Fruit fly (Drosophila melanogaster) whole organism, prepupa: ENCODE data around the gene CG3285.

Experiments
- Blimp-1 ChIP-seq: fragments of 200-800 bp; sonication (Bioruptor generic); optimal IDR thresholded peaks from 3 replicates; lab custom pipeline; 2017; ENCODE audit warnings: missing biosample characterization, missing genetic modification characterization, mild to moderate bottlenecking, moderate library complexity, missing genetic modification reagents
- CG10631 ChIP-seq: fragments of 200-800 bp; sonication (Bioruptor generic); optimal IDR thresholded peaks from 2 replicates; lab custom pipeline; 2016; ENCODE audit warnings: missing biosample characterization, missing genetic modification characterization
- CG10669 ChIP-seq: fragments of 200-800 bp; sonication (Bioruptor generic); optimal IDR thresholded peaks from 3 replicates; lab custom pipeline; 2018; ENCODE audit warnings: missing biosample characterization, mild to moderate bottlenecking, missing genetic modification characterization, moderate library complexity
- CG11762 ChIP-seq: fragments of 200-800 bp; sonication (Bioruptor generic); optimal IDR thresholded peaks from 3 replicates; lab custom pipeline; 2016; ENCODE audit warnings: missing biosample characterization, missing genetic modification characterization; ENCODE audit not compliant: insufficient read depth
- CG11902 ChIP-seq: fragments of 200-800 bp; sonication (Bioruptor generic); optimal IDR thresholded peaks from 3 replicates; lab custom pipeline; 2016; ENCODE audit warnings: missing biosample characterization, missing genetic modification characterization
- CG15336 ChIP-seq: fragments of 200-800 bp; sonication (Bioruptor generic); IDR thresholded peaks from 2 replicates; pipeline ENCODE4 v1.3.6; 2022; ENCODE audit warnings: missing biosample characterization, missing genetic modification characterization
- CG1621 ChIP-seq: fragments of 200-800 bp; sonication (Bioruptor generic); optimal IDR thresholded peaks from 3 replicates; lab custom pipeline; 2018; ENCODE audit warnings: missing biosample characterization, mild to moderate bottlenecking, missing genetic modification characterization
- CG16779 ChIP-seq: fragments of 200-800 bp; sonication (Bioruptor generic); optimal IDR thresholded peaks from 3 replicates; lab custom pipeline; 2017; ENCODE audit warnings: missing biosample characterization, mild to moderate bottlenecking, missing genetic modification characterization
- CG31627 ChIP-seq: fragments of 200-800 bp; sonication (Bioruptor generic); optimal IDR thresholded peaks from 3 replicates; lab custom pipeline; 2016; ENCODE audit warnings: missing biosample characterization, missing genetic modification characterization
- CG32006 ChIP-seq: fragments of 200-800 bp; sonication (Bioruptor generic); optimal IDR thresholded peaks from 3 replicates; lab custom pipeline; 2017; ENCODE audit warnings: missing biosample characterization, mild to moderate bottlenecking, missing genetic modification characterization
- CG34406 ChIP-seq: fragments of 200-800 bp; sonication (Bioruptor generic); optimal IDR thresholded peaks from 3 replicates; lab custom pipeline; 2016; ENCODE audit warnings: missing biosample characterization, missing genetic modification characterization
- CG3919 ChIP-seq: fragments of 200-800 bp; sonication (Bioruptor generic); optimal IDR thresholded peaks from 3 replicates; lab custom pipeline; 2016; ENCODE audit warnings: missing biosample characterization, missing genetic modification characterization
- CG4318 ChIP-seq: fragments of 200-800 bp; sonication (Bioruptor generic); optimal IDR thresholded peaks from 3 replicates; lab custom pipeline; 2017; ENCODE audit warnings: missing biosample characterization, mild to moderate bottlenecking, missing genetic modification characterization
- CG6163 ChIP-seq: fragments of 200-800 bp; sonication (Bioruptor generic); IDR thresholded peaks from 3 replicates; pipeline ENCODE4 v1.3.6; 2022; ENCODE audit warnings: missing biosample characterization, missing genetic modification characterization
- CG6276 ChIP-seq: fragments of 200-800 bp; sonication (Bioruptor generic); optimal IDR thresholded peaks from 2 replicates; lab custom pipeline; 2017; ENCODE audit warnings: missing biosample characterization, mild to moderate bottlenecking, missing genetic modification characterization
- CG6792 ChIP-seq: fragments of 200-800 bp; sonication (Bioruptor generic); optimal IDR thresholded peaks from 3 replicates; lab custom pipeline; 2016; ENCODE audit warnings: missing biosample characterization, missing genetic modification characterization
- CG6808 ChIP-seq: fragments of 200-800 bp; sonication (Bioruptor generic); optimal IDR thresholded peaks from 3 replicates; lab custom pipeline; 2017; ENCODE audit warnings: missing biosample characterization, missing genetic modification characterization, mild to moderate bottlenecking, moderate library complexity, missing genetic modification reagents
- CG6854 ChIP-seq: fragments of 200-800 bp; sonication (Bioruptor generic); optimal IDR thresholded peaks from 2 replicates; lab custom pipeline; 2017; ENCODE audit warnings: missing biosample characterization, mild to moderate bottlenecking, missing genetic modification characterization
- CG7368 ChIP-seq: fragments of 200-800 bp; sonication (Bioruptor generic); optimal IDR thresholded peaks from 3 replicates; lab custom pipeline; 2016; ENCODE audit warnings: missing biosample characterization, missing genetic modification characterization
- CG8319 ChIP-seq: fragments of 200-800 bp; sonication (Bioruptor generic); optimal IDR thresholded peaks from 3 replicates; lab custom pipeline; 2016; ENCODE audit warnings: missing biosample characterization, missing genetic modification characterization
- CG8632 ChIP-seq: fragments of 200-800 bp; sonication (Bioruptor generic); optimal IDR thresholded peaks from 3 replicates; lab custom pipeline; 2016; ENCODE audit warnings: missing biosample characterization, missing genetic modification characterization
- CG9139 ChIP-seq: fragments of 200-800 bp; sonication (Bioruptor generic); optimal IDR thresholded peaks from 3 replicates; lab custom pipeline; 2017; ENCODE audit warnings: missing biosample characterization, mild to moderate bottlenecking, missing genetic modification characterization
- Eip75B ChIP-seq: fragments of 200-800 bp; sonication (Bioruptor generic); optimal IDR thresholded peaks from 3 replicates; lab custom pipeline; 2016; ENCODE audit warnings: missing biosample characterization, missing genetic modification characterization
- Eip78C ChIP-seq: fragments of 200-800 bp; sonication (Bioruptor generic); peaks from one replicate; lab custom pipeline; 2016; ENCODE audit warnings: missing biosample characterization, missing genetic modification characterization
- Ets21C ChIP-seq: fragments of 200-800 bp; sonication (Bioruptor generic); optimal IDR thresholded peaks from 3 replicates; lab custom pipeline; 2016; ENCODE audit warnings: missing biosample characterization, missing genetic modification characterization
- Ets96B ChIP-seq: fragments of 200-800 bp; optimal IDR thresholded peaks from 2 replicates; lab custom pipeline; 2019; ENCODE audit warnings: missing biosample characterization, mild to moderate bottlenecking, missing genetic modification characterization, moderate library complexity
- Gug ChIP-seq: fragments of 200-800 bp; sonication (Bioruptor generic); IDR thresholded peaks from 2 replicates; pipeline ENCODE4 v1.3.6; 2022; ENCODE audit warnings: missing biosample characterization, missing genetic modification characterization
- Hr38 ChIP-seq: sonication (Bioruptor generic); optimal IDR thresholded peaks from 2 replicates; lab custom pipeline; 2016; ENCODE audit warnings: missing biosample characterization, missing genetic modification characterization
- Hr39 ChIP-seq: fragments of 200-800 bp; sonication (Bioruptor generic); optimal IDR thresholded peaks from 2 replicates; lab custom pipeline; 2016; ENCODE audit warnings: missing biosample characterization, missing genetic modification characterization
- Hr4 ChIP-seq: fragments of 200-800 bp; sonication (Bioruptor generic); optimal IDR thresholded peaks from 3 replicates; lab custom pipeline; 2016; ENCODE audit warnings: missing biosample characterization, missing genetic modification characterization
- Lpt ChIP-seq: fragments of 200-800 bp; sonication (Bioruptor generic); optimal IDR thresholded peaks from 3 replicates; lab custom pipeline; 2016; ENCODE audit warnings: missing biosample characterization, missing genetic modification characterization
- Met ChIP-seq: fragments of 200-800 bp; sonication (Bioruptor generic); optimal IDR thresholded peaks from 3 replicates; lab custom pipeline; 2016; ENCODE audit warnings: missing biosample characterization, missing genetic modification characterization
- OdsH ChIP-seq: fragments of 200-800 bp; sonication (Bioruptor generic); optimal IDR thresholded peaks from 3 replicates; lab custom pipeline; 2016; ENCODE audit warnings: missing biosample characterization, missing genetic modification characterization
- Sox102F ChIP-seq: fragments of 200-800 bp; sonication (Bioruptor generic); optimal IDR thresholded peaks from 2 replicates; lab custom pipeline; 2016; ENCODE audit warnings: missing biosample characterization, mild to moderate bottlenecking, missing genetic modification characterization
- Sox14 ChIP-seq: fragments of 200-800 bp; sonication (Bioruptor generic); optimal IDR thresholded peaks from 3 replicates; lab custom pipeline; 2016; ENCODE audit warnings: missing biosample characterization, missing genetic modification characterization
- Sox15 ChIP-seq: fragments of 200-800 bp; sonication (Bioruptor generic); optimal IDR thresholded peaks from 3 replicates; lab custom pipeline; 2016; ENCODE audit warnings: missing biosample characterization, missing genetic modification characterization
- achi ChIP-seq: fragments of 200-800 bp; sonication (Bioruptor generic); optimal IDR thresholded peaks from 3 replicates; lab custom pipeline; 2016; ENCODE audit warnings: missing biosample characterization, missing genetic modification characterization
- acj6 ChIP-seq: fragments of 200-800 bp; sonication (Bioruptor generic); optimal IDR thresholded peaks from 3 replicates; lab custom pipeline; 2016; ENCODE audit warnings: missing biosample characterization, missing genetic modification characterization
- cyc ChIP-seq: fragments of 200-800 bp; sonication (Bioruptor generic); optimal IDR thresholded peaks from 3 replicates; lab custom pipeline; 2016; ENCODE audit warnings: missing biosample characterization, missing genetic modification characterization
- dac ChIP-seq: fragments of 200-800 bp; sonication (Bioruptor generic); optimal IDR thresholded peaks from 2 replicates; lab custom pipeline; 2017; ENCODE audit warnings: missing biosample characterization, mild to moderate bottlenecking, missing genetic modification characterization
- dsx ChIP-seq: fragments of 200-800 bp; optimal IDR thresholded peaks from 3 replicates; lab custom pipeline; 2019; ENCODE audit warnings: missing biosample characterization, mild to moderate bottlenecking, missing genetic modification characterization, moderate library complexity; ENCODE audit not compliant: poor library complexity, severe bottlenecking
- eg ChIP-seq: fragments of 200-800 bp; sonication (Bioruptor generic); IDR thresholded peaks from 3 replicates; pipeline ENCODE4 v1.3.6; 2022; ENCODE audit warnings: missing biosample characterization, missing genetic modification characterization
- esn ChIP-seq: fragments of 200-800 bp; sonication (Bioruptor generic); optimal IDR thresholded peaks from 2 replicates; lab custom pipeline; 2016; ENCODE audit warnings: missing biosample characterization, mild to moderate bottlenecking, missing genetic modification characterization, moderate library complexity
- fd59A ChIP-seq: fragments of 200-800 bp; sonication (Bioruptor generic); optimal IDR thresholded peaks from 2 replicates; lab custom pipeline; 2017; ENCODE audit warnings: missing biosample characterization, mild to moderate bottlenecking, missing genetic modification characterization, missing genetic modification reagents
- fkh ChIP-seq: fragments of 200-800 bp; sonication (Bioruptor generic); optimal IDR thresholded peaks from 3 replicates; lab custom pipeline; 2017; ENCODE audit warnings: missing biosample characterization, mild to moderate bottlenecking, missing genetic modification characterization, moderate library complexity
- net ChIP-seq: fragments of 200-800 bp; sonication (Bioruptor generic); optimal IDR thresholded peaks from 3 replicates; lab custom pipeline; 2016; ENCODE audit warnings: missing biosample characterization, missing genetic modification characterization
- pdm3 ChIP-seq: fragments of 200-800 bp; sonication (Bioruptor generic); optimal IDR thresholded peaks from 3 replicates; lab custom pipeline; 2016; ENCODE audit warnings: missing biosample characterization, missing genetic modification characterization
- salr ChIP-seq, 2 experiments: fragments of 200-800 bp; sonication (Bioruptor generic); optimal IDR thresholded peaks; 3 replicates each; lab custom pipeline; 2016 to 2018; ENCODE audit warnings: missing biosample characterization in 2 of 2, missing genetic modification characterization in 2 of 2, mild to moderate bottlenecking in 1 of 2
- spab ChIP-seq: fragments of 200-800 bp; sonication (Bioruptor generic); optimal IDR thresholded peaks from 2 replicates; lab custom pipeline; 2017; ENCODE audit warnings: missing biosample characterization, mild to moderate bottlenecking, missing genetic modification characterization, missing genetic modification reagents
- ss ChIP-seq, 2 experiments: fragments of 200-800 bp; sonication (Bioruptor generic); optimal IDR thresholded peaks; 2 replicates in 1 of 2; 3 replicates in 1 of 2; lab custom pipeline; 2017 to 2018; ENCODE audit warnings: mild to moderate bottlenecking in 2 of 2, missing biosample characterization in 2 of 2, missing genetic modification characterization in 2 of 2, moderate library complexity in 1 of 2
- svp ChIP-seq: fragments of 200-800 bp; sonication (Bioruptor generic); peaks from one replicate; lab custom pipeline; 2016; ENCODE audit warnings: missing biosample characterization, missing genetic modification characterization
- vri ChIP-seq: fragments of 200-800 bp; sonication (Bioruptor generic); optimal IDR thresholded peaks from 3 replicates; lab custom pipeline; 2016; ENCODE audit warnings: missing biosample characterization, mild to moderate bottlenecking, missing genetic modification characterization

Gene CG3285

DNA sequence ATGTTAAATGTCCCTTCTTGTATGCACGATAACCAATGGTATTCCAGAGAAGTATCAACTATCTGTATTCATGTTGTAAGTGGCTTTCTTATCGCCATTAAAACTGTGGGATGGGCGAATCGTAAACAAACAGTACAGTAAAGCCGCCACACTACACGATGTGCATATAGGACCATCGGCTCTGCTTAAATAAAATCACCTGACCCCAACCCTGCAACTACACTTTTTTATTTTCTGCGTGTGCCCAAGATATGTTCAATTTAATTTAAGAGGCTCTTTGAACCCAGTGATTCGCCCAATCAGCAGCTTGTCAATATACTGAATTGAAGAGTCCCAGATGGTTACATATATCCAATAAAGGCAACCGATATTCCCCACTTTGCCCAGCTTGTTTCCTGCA is 30.9 kb upstream of the CG3285 start:
- no peak for TF ChIP-seq Gug (GFP tag; lab: Robert Waterston, UW)
- TF ChIP-seq CG9139 (GFP tag; lab: Kevin White, UChicago), result peak; percentile 5
- no peak for TF ChIP-seq Eip75B (GFP tag; lab: Kevin White, UChicago)
- no peak for TF ChIP-seq Sox102F (GFP tag; lab: Kevin White, UChicago)
- no peak for TF ChIP-seq Ets21C
- no peak for TF ChIP-seq Blimp-1 (GFP tag; lab: Kevin White, UChicago)
- TF ChIP-seq CG31627 (GFP tag; lab: Kevin White, UChicago), result no peak
- TF ChIP-seq Hr38 (GFP tag; lab: Kevin White, UChicago), result no peak
- TF ChIP-seq ss (GFP tag; optimal IDR thresholded peaks at IDR 0.05; lab: Kevin White, UChicago), result peak; percentile 31 to 54
- peak; percentile 30 for TF ChIP-seq Lpt
- 0 out of 3 replicates have a peak, but pooled peaks have one; percentile 33 for TF ChIP-seq CG6163 (GFP tag; lab: Robert Waterston, UW)
- peak; percentile 34 for TF ChIP-seq Sox14 (GFP tag; lab: Kevin White, UChicago)
- TF ChIP-seq Ets96B (tag; lab: Kevin White, UChicago), result peak; percentile 15
- peak; percentile 11 for TF ChIP-seq pdm3
- TF ChIP-seq dac (GFP tag; lab: Kevin White, UChicago), result no peak
- TF ChIP-seq Hr4, result peak; percentile 13
- TF ChIP-seq CG16779 (tag; lab: Kevin White, UChicago), result no peak
- no peak for TF ChIP-seq esn (GFP tag; lab: Kevin White, UChicago)
- TF ChIP-seq CG11762, result no peak
- TF ChIP-seq CG34406 (GFP tag; lab: Kevin White, UChicago), result no peak
- peak; percentile 22 for TF ChIP-seq net (GFP tag; lab: Kevin White, UChicago)
- no peak for TF ChIP-seq dsx (GFP tag; lab: Kevin White, UChicago)
- no peak for TF ChIP-seq Hr39 (GFP tag; lab: Kevin White, UChicago)
- TF ChIP-seq svp (GFP tag; lab: Kevin White, UChicago), result no peak
- TF ChIP-seq CG6792 (GFP tag; lab: Kevin White, UChicago), result no peak
- peak; percentile 27 for TF ChIP-seq CG10669
- TF ChIP-seq CG7368 (GFP tag; lab: Kevin White, UChicago), result no peak
- no peak for TF ChIP-seq CG11902 (GFP tag; lab: Kevin White, UChicago)
- TF ChIP-seq cyc, result no peak
- peak; percentile 35 for TF ChIP-seq CG6276 (GFP tag; lab: Kevin White, UChicago)
- no peak for TF ChIP-seq Sox15 (GFP tag; lab: Kevin White, UChicago)
- TF ChIP-seq spab (GFP tag; lab: Kevin White, UChicago), result peak; percentile 26
- TF ChIP-seq CG6808 (GFP tag; lab: Kevin White, UChicago), result peak; percentile 46
- TF ChIP-seq CG32006 (GFP tag; lab: Kevin White, UChicago), result peak; percentile 55
- TF ChIP-seq CG1621 (tag; lab: Kevin White, UChicago), result no peak
- no peak for TF ChIP-seq vri (GFP tag; lab: Kevin White, UChicago)
- TF ChIP-seq CG8632, result no peak
- TF ChIP-seq acj6 (GFP tag; lab: Kevin White, UChicago), result peak; percentile 19
- TF ChIP-seq achi, result no peak
- peak; percentile 5 for TF ChIP-seq OdsH (GFP tag; lab: Kevin White, UChicago)
- TF ChIP-seq fkh (GFP tag; lab: Kevin White, UChicago), result peak; percentile 22
- peak; percentile 14 for TF ChIP-seq CG10631 (GFP tag; lab: Kevin White, UChicago)
- TF ChIP-seq CG6854 (GFP tag; lab: Kevin White, UChicago), result no peak
- TF ChIP-seq CG4318 (GFP tag; lab: Kevin White, UChicago), result no peak
- TF ChIP-seq Met, result no peak
- no peak for TF ChIP-seq CG15336 (GFP tag; lab: Robert Waterston, UW)
- TF ChIP-seq CG8319, result no peak
- TF ChIP-seq CG3919 (GFP tag; lab: Kevin White, UChicago), result no peak
- TF ChIP-seq eg (GFP tag; lab: Robert Waterston, UW), result no peak
- peak; percentile 62 for TF ChIP-seq Eip78C (GFP tag; lab: Kevin White, UChicago)
- no peak for TF ChIP-seq fd59A
- no peak for TF ChIP-seq salr (GFP tag; optimal IDR thresholded peaks at IDR 0.05; lab: Kevin White, UChicago)
